Fruit fly (Drosophila melanogaster) whole organism, prepupa: ENCODE data around the gene PIG-S.
A peak's percentile ranks its signal among the peaks of the same experiment; 100 is the strongest.

ENCODE experiments used
- Blimp-1 ChIP-seq: fragments of 200-800 bp; sonication (Bioruptor generic); optimal IDR thresholded peaks from 3 replicates; lab custom pipeline; 2017; ENCODE audit warnings: missing biosample characterization, missing genetic modification characterization, mild to moderate bottlenecking, moderate library complexity, missing genetic modification reagents
- CG11294 ChIP-seq: fragments of 200-800 bp; sonication (Bioruptor generic); IDR thresholded peaks from 2 replicates; pipeline ENCODE4 v1.3.6; 2022; ENCODE audit warnings: missing biosample characterization, missing genetic modification characterization
- CG11762 ChIP-seq: fragments of 200-800 bp; sonication (Bioruptor generic); optimal IDR thresholded peaks from 3 replicates; lab custom pipeline; 2016; ENCODE audit warnings: missing biosample characterization, missing genetic modification characterization; ENCODE audit not compliant: insufficient read depth
- CG15336 ChIP-seq: fragments of 200-800 bp; sonication (Bioruptor generic); IDR thresholded peaks from 2 replicates; pipeline ENCODE4 v1.3.6; 2022; ENCODE audit warnings: missing biosample characterization, missing genetic modification characterization
- CG1621 ChIP-seq: fragments of 200-800 bp; sonication (Bioruptor generic); optimal IDR thresholded peaks from 3 replicates; lab custom pipeline; 2018; ENCODE audit warnings: missing biosample characterization, mild to moderate bottlenecking, missing genetic modification characterization
- CG16779 ChIP-seq: fragments of 200-800 bp; sonication (Bioruptor generic); optimal IDR thresholded peaks from 3 replicates; lab custom pipeline; 2017; ENCODE audit warnings: missing biosample characterization, mild to moderate bottlenecking, missing genetic modification characterization
- CG34406 ChIP-seq: fragments of 200-800 bp; sonication (Bioruptor generic); optimal IDR thresholded peaks from 3 replicates; lab custom pipeline; 2016; ENCODE audit warnings: missing biosample characterization, missing genetic modification characterization
- CG6163 ChIP-seq: fragments of 200-800 bp; sonication (Bioruptor generic); IDR thresholded peaks from 3 replicates; pipeline ENCODE4 v1.3.6; 2022; ENCODE audit warnings: missing biosample characterization, missing genetic modification characterization
- CG6808 ChIP-seq: fragments of 200-800 bp; sonication (Bioruptor generic); optimal IDR thresholded peaks from 3 replicates; lab custom pipeline; 2017; ENCODE audit warnings: missing biosample characterization, missing genetic modification characterization, mild to moderate bottlenecking, moderate library complexity, missing genetic modification reagents
- CG6854 ChIP-seq: fragments of 200-800 bp; sonication (Bioruptor generic); optimal IDR thresholded peaks from 2 replicates; lab custom pipeline; 2017; ENCODE audit warnings: missing biosample characterization, mild to moderate bottlenecking, missing genetic modification characterization
- CG7368 ChIP-seq: fragments of 200-800 bp; sonication (Bioruptor generic); optimal IDR thresholded peaks from 3 replicates; lab custom pipeline; 2016; ENCODE audit warnings: missing biosample characterization, missing genetic modification characterization
- CG8319 ChIP-seq: fragments of 200-800 bp; sonication (Bioruptor generic); optimal IDR thresholded peaks from 3 replicates; lab custom pipeline; 2016; ENCODE audit warnings: missing biosample characterization, missing genetic modification characterization
- CG8632 ChIP-seq: fragments of 200-800 bp; sonication (Bioruptor generic); optimal IDR thresholded peaks from 3 replicates; lab custom pipeline; 2016; ENCODE audit warnings: missing biosample characterization, missing genetic modification characterization
- CG9139 ChIP-seq: fragments of 200-800 bp; sonication (Bioruptor generic); optimal IDR thresholded peaks from 3 replicates; lab custom pipeline; 2017; ENCODE audit warnings: missing biosample characterization, mild to moderate bottlenecking, missing genetic modification characterization
- Eip78C ChIP-seq: fragments of 200-800 bp; sonication (Bioruptor generic); peaks from one replicate; lab custom pipeline; 2016; ENCODE audit warnings: missing biosample characterization, missing genetic modification characterization
- Eip93F ChIP-seq: fragments of 200-800 bp; sonication (Bioruptor generic); optimal IDR thresholded peaks from 2 replicates; lab custom pipeline; 2016; ENCODE audit warnings: missing biosample characterization, mild to moderate bottlenecking, missing genetic modification characterization
- Ets96B ChIP-seq: fragments of 200-800 bp; optimal IDR thresholded peaks from 2 replicates; lab custom pipeline; 2019; ENCODE audit warnings: missing biosample characterization, mild to moderate bottlenecking, missing genetic modification characterization, moderate library complexity
- Gug ChIP-seq: fragments of 200-800 bp; sonication (Bioruptor generic); IDR thresholded peaks from 2 replicates; pipeline ENCODE4 v1.3.6; 2022; ENCODE audit warnings: missing biosample characterization, missing genetic modification characterization
- Hr38 ChIP-seq: sonication (Bioruptor generic); optimal IDR thresholded peaks from 2 replicates; lab custom pipeline; 2016; ENCODE audit warnings: missing biosample characterization, missing genetic modification characterization
- Hr39 ChIP-seq: fragments of 200-800 bp; sonication (Bioruptor generic); optimal IDR thresholded peaks from 2 replicates; lab custom pipeline; 2016; ENCODE audit warnings: missing biosample characterization, missing genetic modification characterization
- Hr4 ChIP-seq: fragments of 200-800 bp; sonication (Bioruptor generic); optimal IDR thresholded peaks from 3 replicates; lab custom pipeline; 2016; ENCODE audit warnings: missing biosample characterization, missing genetic modification characterization
- Met ChIP-seq: fragments of 200-800 bp; sonication (Bioruptor generic); optimal IDR thresholded peaks from 3 replicates; lab custom pipeline; 2016; ENCODE audit warnings: missing biosample characterization, missing genetic modification characterization
- OdsH ChIP-seq: fragments of 200-800 bp; sonication (Bioruptor generic); optimal IDR thresholded peaks from 3 replicates; lab custom pipeline; 2016; ENCODE audit warnings: missing biosample characterization, missing genetic modification characterization
- Sox102F ChIP-seq: fragments of 200-800 bp; sonication (Bioruptor generic); optimal IDR thresholded peaks from 2 replicates; lab custom pipeline; 2016; ENCODE audit warnings: missing biosample characterization, mild to moderate bottlenecking, missing genetic modification characterization
- Sox14 ChIP-seq: fragments of 200-800 bp; sonication (Bioruptor generic); optimal IDR thresholded peaks from 3 replicates; lab custom pipeline; 2016; ENCODE audit warnings: missing biosample characterization, missing genetic modification characterization
- Sox15 ChIP-seq: fragments of 200-800 bp; sonication (Bioruptor generic); optimal IDR thresholded peaks from 3 replicates; lab custom pipeline; 2016; ENCODE audit warnings: missing biosample characterization, missing genetic modification characterization
- cyc ChIP-seq: fragments of 200-800 bp; sonication (Bioruptor generic); optimal IDR thresholded peaks from 3 replicates; lab custom pipeline; 2016; ENCODE audit warnings: missing biosample characterization, missing genetic modification characterization
- dac ChIP-seq: fragments of 200-800 bp; sonication (Bioruptor generic); optimal IDR thresholded peaks from 2 replicates; lab custom pipeline; 2017; ENCODE audit warnings: missing biosample characterization, mild to moderate bottlenecking, missing genetic modification characterization
- dsx ChIP-seq: fragments of 200-800 bp; optimal IDR thresholded peaks from 3 replicates; lab custom pipeline; 2019; ENCODE audit warnings: missing biosample characterization, mild to moderate bottlenecking, missing genetic modification characterization, moderate library complexity; ENCODE audit not compliant: poor library complexity, severe bottlenecking
- eg ChIP-seq: fragments of 200-800 bp; sonication (Bioruptor generic); IDR thresholded peaks from 3 replicates; pipeline ENCODE4 v1.3.6; 2022; ENCODE audit warnings: missing biosample characterization, missing genetic modification characterization
- fd59A ChIP-seq: fragments of 200-800 bp; sonication (Bioruptor generic); optimal IDR thresholded peaks from 2 replicates; lab custom pipeline; 2017; ENCODE audit warnings: missing biosample characterization, mild to moderate bottlenecking, missing genetic modification characterization, missing genetic modification reagents
- fd85E ChIP-seq: fragments of 200-800 bp; sonication (Bioruptor generic); optimal IDR thresholded peaks from 3 replicates; lab custom pipeline; 2016; ENCODE audit warnings: missing biosample characterization, missing genetic modification characterization
- fkh ChIP-seq: fragments of 200-800 bp; sonication (Bioruptor generic); optimal IDR thresholded peaks from 3 replicates; lab custom pipeline; 2017; ENCODE audit warnings: missing biosample characterization, mild to moderate bottlenecking, missing genetic modification characterization, moderate library complexity
- lz ChIP-seq: fragments of 200-800 bp; sonication (Bioruptor generic); optimal IDR thresholded peaks from 3 replicates; lab custom pipeline; 2016; ENCODE audit warnings: missing biosample characterization, missing genetic modification characterization
- pdm3 ChIP-seq: fragments of 200-800 bp; sonication (Bioruptor generic); optimal IDR thresholded peaks from 3 replicates; lab custom pipeline; 2016; ENCODE audit warnings: missing biosample characterization, missing genetic modification characterization
- salr ChIP-seq, 2 experiments: fragments of 200-800 bp; sonication (Bioruptor generic); optimal IDR thresholded peaks; 3 replicates each; lab custom pipeline; 2016 to 2018; ENCODE audit warnings: missing biosample characterization in 2 of 2, missing genetic modification characterization in 2 of 2, mild to moderate bottlenecking in 1 of 2
- spab ChIP-seq: fragments of 200-800 bp; sonication (Bioruptor generic); optimal IDR thresholded peaks from 2 replicates; lab custom pipeline; 2017; ENCODE audit warnings: missing biosample characterization, mild to moderate bottlenecking, missing genetic modification characterization, missing genetic modification reagents
- ss ChIP-seq, 2 experiments: fragments of 200-800 bp; sonication (Bioruptor generic); optimal IDR thresholded peaks; 2 replicates in 1 of 2; 3 replicates in 1 of 2; lab custom pipeline; 2017 to 2018; ENCODE audit warnings: mild to moderate bottlenecking in 2 of 2, missing biosample characterization in 2 of 2, missing genetic modification characterization in 2 of 2, moderate library complexity in 1 of 2
- svp ChIP-seq: fragments of 200-800 bp; sonication (Bioruptor generic); peaks from one replicate; lab custom pipeline; 2016; ENCODE audit warnings: missing biosample characterization, missing genetic modification characterization
- topi ChIP-seq: fragments of 200-800 bp; sonication (Bioruptor generic); optimal IDR thresholded peaks from 3 replicates; lab custom pipeline; 2016; ENCODE audit warnings: missing biosample characterization, missing genetic modification characterization

PIG-S gene

dm6 chr3R:24890919-24891318 is 26.7 kb downstream of the PIG-S start (continued):
- no peak for TF ChIP-seq topi
- TF ChIP-seq fd85E (GFP tag; lab: Kevin White, UChicago), result no peak
- TF ChIP-seq ss (GFP tag; optimal IDR thresholded peaks at IDR 0.05; lab: Kevin White, UChicago), result no peak
- no peak for TF ChIP-seq Sox102F (GFP tag; lab: Kevin White, UChicago)
- TF ChIP-seq Blimp-1 (GFP tag; lab: Kevin White, UChicago), result no peak
- TF ChIP-seq CG8319 (GFP tag; lab: Kevin White, UChicago), result no peak
- TF ChIP-seq Hr4 (GFP tag; lab: Kevin White, UChicago), result peak; percentile 59

dm6 chr3R:24890217-24890616 is 27.4 kb downstream of the PIG-S start:
- no peak for TF ChIP-seq CG1621 (tag; lab: Kevin White, UChicago)
- TF ChIP-seq CG7368 (GFP tag; lab: Kevin White, UChicago), result no peak
- TF ChIP-seq CG9139 (GFP tag; lab: Kevin White, UChicago), result no peak
- TF ChIP-seq Sox14, result no peak
- no peak for TF ChIP-seq OdsH (GFP tag; lab: Kevin White, UChicago)
- TF ChIP-seq Hr38 (GFP tag; lab: Kevin White, UChicago), result no peak
- TF ChIP-seq CG6808 (GFP tag; lab: Kevin White, UChicago), result no peak
- TF ChIP-seq ss (GFP tag; optimal IDR thresholded peaks at IDR 0.05; lab: Kevin White, UChicago), result no peak
- TF ChIP-seq pdm3 (GFP tag; lab: Kevin White, UChicago), result no peak
- no peak for TF ChIP-seq fd85E (GFP tag; lab: Kevin White, UChicago)
- TF ChIP-seq CG6854 (GFP tag; lab: Kevin White, UChicago), result no peak
- TF ChIP-seq eg (GFP tag; lab: Robert Waterston, UW), result no peak

- TF ChIP-seq CG6854 (GFP tag; lab: Kevin White, UChicago) (peak; percentile 25), fkh (GFP tag; lab: Kevin White, UChicago) (peak; percentile 30), CG8319 (GFP tag; lab: Kevin White, UChicago) (no peak), Sox14 (no peak), ss (GFP tag; optimal IDR thresholded peaks at IDR 0.05; lab: Kevin White, UChicago) (no peak), Eip78C (GFP tag; lab: Kevin White, UChicago) (peak; percentile 41), CG11762 (GFP tag; lab: Kevin White, UChicago) (no peak)
Observed at dm6 chr3R:24889303-24889892, 28.3 kb downstream of the PIG-S start.

- TF ChIP-seq CG11294 (GFP tag; lab: Robert Waterston, UW) (no peak), Blimp-1 (GFP tag; lab: Kevin White, UChicago) (peak; percentile 51)
Observed at dm6 chr3R:24888418-24888817, 29.2 kb downstream of the PIG-S start.

- TF ChIP-seq Met (no peak), CG6808 (GFP tag; lab: Kevin White, UChicago) (no peak), svp (GFP tag; lab: Kevin White, UChicago) (peak; percentile 20), dsx (GFP tag; lab: Kevin White, UChicago) (no peak), lz (GFP tag; lab: Kevin White, UChicago) (no peak), Hr38 (GFP tag; lab: Kevin White, UChicago) (no peak), OdsH (GFP tag; lab: Kevin White, UChicago) (peak; percentile 44), CG34406 (peak; percentile 63), Sox15 (GFP tag; lab: Kevin White, UChicago) (peak; percentile 17), Sox102F (GFP tag; lab: Kevin White, UChicago) (peak; percentile 20), dac (GFP tag; lab: Kevin White, UChicago) (peak; percentile 13), Ets96B (tag; lab: Kevin White, UChicago) (no peak), CG6163 (GFP tag; lab: Robert Waterston, UW) (peak; percentile 47; the same call in 1 of the 3 replicates), CG1621 (tag; lab: Kevin White, UChicago) (no peak), Blimp-1 (GFP tag; lab: Kevin White, UChicago) (peak; percentile 5), salr (GFP tag; optimal IDR thresholded peaks at IDR 0.05; lab: Kevin White, UChicago) (peak in 1 of 2 experiments; percentile 16), Gug (GFP tag; lab: Robert Waterston, UW) (no peak), Eip93F (no peak), pdm3 (GFP tag; lab: Kevin White, UChicago) (peak; percentile 53), cyc (GFP tag; lab: Kevin White, UChicago) (no peak), fd59A (GFP tag; lab: Kevin White, UChicago) (no peak), fkh (GFP tag; lab: Kevin White, UChicago) (no peak), spab (no peak), CG8632 (GFP tag; lab: Kevin White, UChicago) (peak; percentile 2), CG15336 (peak; percentile 68), Eip78C (GFP tag; lab: Kevin White, UChicago) (peak; percentile 90), eg (GFP tag; lab: Robert Waterston, UW) (0 out of 3 replicates have a peak, but pooled peaks have one; percentile 38), Hr39 (GFP tag; lab: Kevin White, UChicago) (no peak), CG16779 (tag; lab: Kevin White, UChicago) (no peak), CG9139 (GFP tag; lab: Kevin White, UChicago) (no peak)
Observed at dm6 chr3R:24886470-24886869, 31.2 kb downstream of the PIG-S start.
